Worm (Caenorhabditis elegans): ENCODE results near the gene lim-6.

DNA sequence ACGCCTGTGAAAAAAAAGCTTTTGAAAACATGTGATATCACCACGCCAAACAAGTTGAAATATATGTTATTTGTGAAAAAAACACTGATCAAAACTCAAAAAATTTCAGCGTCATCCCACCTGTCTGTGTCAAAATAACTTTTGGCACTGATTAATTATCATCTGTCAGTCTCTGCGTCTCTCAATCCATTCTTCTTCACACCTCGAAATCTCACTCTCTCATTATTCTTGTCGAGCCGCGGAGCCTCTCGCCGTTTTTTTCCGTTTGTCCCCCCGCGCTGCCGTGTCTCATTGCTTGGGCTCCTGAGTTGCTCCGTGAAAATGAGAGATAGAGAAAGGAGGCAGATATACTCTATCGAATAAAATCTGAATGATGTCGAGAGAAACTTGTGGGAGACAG lies 21.2 kb upstream of the lim-6 start:
- TF ChIP-seq dao-5 (tag; optimal IDR thresholded peaks at IDR 0.05), result no peak
- TF ChIP-seq W03F9.2 (tag; optimal IDR thresholded peaks at IDR 0.05), result no peak
